Fruit fly (Drosophila melanogaster) whole organism, pupa: ENCODE results near the gene ppk17.

Experiments used
- CG12605 ChIP-seq: fragments of 200-800 bp; sonication (Bioruptor generic); IDR thresholded peaks from 2 replicates; pipeline ENCODE4 v1.3.6; 2022; ENCODE audit warnings: missing biosample characterization, missing genetic modification characterization
- CG14655 ChIP-seq: fragments of 200-800 bp; sonication (Bioruptor generic); optimal IDR thresholded peaks from 3 replicates; lab custom pipeline; 2017; ENCODE audit warnings: mild to moderate bottlenecking, missing biosample characterization, missing genetic modification reagents, missing genetic modification characterization
- CG8159 ChIP-seq: fragments of 200-800 bp; sonication (Bioruptor generic); optimal IDR thresholded peaks from 3 replicates; lab custom pipeline; 2018; ENCODE audit warnings: missing biosample characterization, mild to moderate bottlenecking, missing genetic modification characterization, moderate library complexity
- CG8301 ChIP-seq: fragments of 200-800 bp; sonication (Bioruptor generic); optimal IDR thresholded peaks from 2 replicates; lab custom pipeline; 2018; ENCODE audit warnings: missing biosample characterization, mild to moderate bottlenecking, missing genetic modification characterization
- CG9948 ChIP-seq: fragments of 200-800 bp; sonication (Bioruptor generic); optimal IDR thresholded peaks from 2 replicates; lab custom pipeline; 2018; ENCODE audit warnings: missing biosample characterization, mild to moderate bottlenecking, missing genetic modification characterization, moderate library complexity
- D1 ChIP-seq: fragments of 200-800 bp; sonication (Bioruptor generic); optimal IDR thresholded peaks from 2 replicates; lab custom pipeline; 2018; ENCODE audit warnings: missing biosample characterization, mild to moderate bottlenecking, missing genetic modification characterization, moderate library complexity
- EcR ChIP-seq: fragments of 200-800 bp; sonication (Bioruptor generic); optimal IDR thresholded peaks from 3 replicates; lab custom pipeline; 2019; ENCODE audit warnings: missing biosample characterization, missing genetic modification characterization, mild to moderate bottlenecking, moderate library complexity, missing genetic modification reagents
- Ets98B ChIP-seq: fragments of 200-800 bp; sonication (Bioruptor generic); IDR thresholded peaks from 2 replicates; pipeline ENCODE4 v1.3.6; 2022; ENCODE audit warnings: missing biosample characterization, missing genetic modification characterization
- Pif1A ChIP-seq: fragments of 200-800 bp; sonication (Bioruptor generic); optimal IDR thresholded peaks from 3 replicates; lab custom pipeline; 2016; ENCODE audit warnings: missing biosample characterization, missing genetic modification characterization
- Pif1B ChIP-seq: fragments of 200-800 bp; sonication (Bioruptor generic); optimal IDR thresholded peaks from 3 replicates; lab custom pipeline; 2016; ENCODE audit warnings: missing biosample characterization, missing genetic modification characterization
- Snoo ChIP-seq: fragments of 200-800 bp; sonication (Bioruptor generic); optimal IDR thresholded peaks from 3 replicates; lab custom pipeline; 2017; ENCODE audit warnings: missing biosample characterization, mild to moderate bottlenecking, missing genetic modification characterization, inconsistent platforms
- fd96Ca ChIP-seq: fragments of 200-800 bp; sonication (Bioruptor generic); IDR thresholded peaks from 3 replicates; pipeline ENCODE4 v1.3.6; 2022; ENCODE audit warnings: missing biosample characterization, missing genetic modification characterization
- rn ChIP-seq: fragments of 200-800 bp; sonication (Bioruptor generic); IDR thresholded peaks from 2 replicates; pipeline ENCODE4 v1.3.6; 2022; ENCODE audit warnings: missing biosample characterization, missing genetic modification characterization

DNA sequence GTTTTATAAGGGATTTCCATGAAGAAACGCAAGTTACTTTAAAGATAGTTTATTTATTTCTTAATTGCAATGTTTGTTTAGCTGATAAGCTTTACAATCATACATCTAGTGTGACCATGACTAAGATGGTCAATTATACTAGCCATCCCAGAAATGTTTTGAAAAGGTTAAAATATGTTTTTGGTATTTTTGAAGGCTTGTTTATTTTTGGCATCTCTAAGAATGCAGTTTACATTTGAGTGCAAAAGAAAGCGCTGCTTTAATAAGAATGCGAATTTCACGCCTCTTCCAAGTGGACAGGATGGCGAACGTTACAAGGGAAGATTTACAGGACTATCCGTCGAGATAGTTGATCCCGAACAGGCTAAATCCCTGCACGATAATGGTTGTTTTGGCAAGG, 30.8 kb downstream of the ppk17 start, which contains the start of gene Tsen2:
- TF ChIP-seq CG14655 (GFP tag; lab: Kevin White, UChicago) (no peak), EcR (GFP tag; lab: Kevin White, UChicago) (no peak), Pif1A (no peak), Ets98B (no peak), CG9948 (tag; lab: Kevin White, UChicago) (no peak), Pif1B (no peak), D1 (tag; lab: Kevin White, UChicago) (no peak), Snoo (tag; lab: Kevin White, UChicago) (no peak), CG12605 (no peak), rn (GFP tag; lab: Robert Waterston, UW) (no peak), fd96Ca (no peak), CG8301 (tag; lab: Kevin White, UChicago) (no peak), CG8159 (tag; lab: Kevin White, UChicago) (no peak)
